Worm (Caenorhabditis elegans) whole organism, L2 larva: ENCODE measurements around the gene F44E2.4.

Experiments used
- C34F6.9 ChIP-seq: fragments of 150-350 bp; optimal IDR thresholded peaks from 2 replicates; lab custom pipeline; 2014; ENCODE audit warnings: missing biosample characterization, missing genetic modification characterization
- F13H6.1 ChIP-seq: sonication (generic microtip); optimal IDR thresholded peaks from 2 replicates; lab custom pipeline; 2016; ENCODE audit warnings: missing genetic modification characterization, missing compliant biosample characterization
- R02D3.7 ChIP-seq: fragments of 150-350 bp; optimal IDR thresholded peaks from 2 replicates; lab custom pipeline; 2014; ENCODE audit warnings: missing biosample characterization, missing genetic modification characterization
- Y55F3AM.14 ChIP-seq: fragments of 200-800 bp; sonication (Bioruptor generic); optimal IDR thresholded peaks from 2 replicates; lab custom pipeline; 2018; ENCODE audit warnings: mild to moderate bottlenecking, missing genetic modification characterization, missing compliant biosample characterization
- ZK546.5 ChIP-seq: sonication (generic microtip); optimal IDR thresholded peaks from 2 replicates; lab custom pipeline; 2017; ENCODE audit warnings: missing biosample characterization, missing genetic modification characterization
- alr-1 ChIP-seq: fragments of 150-350 bp; optimal IDR thresholded peaks from 2 replicates; lab custom pipeline; 2014; ENCODE audit warnings: missing biosample characterization, missing genetic modification characterization
- aly-2 ChIP-seq: fragments of 150-350 bp; optimal IDR thresholded peaks from 2 replicates; lab custom pipeline; 2014; ENCODE audit warnings: missing biosample characterization, missing genetic modification characterization
- ama-1 ChIP-seq: fragments of 150-350 bp; optimal IDR thresholded peaks from 2 replicates; lab custom pipeline; 2018; ENCODE audit warnings: inconsistent platforms
- blmp-1 ChIP-seq: sonication (generic microtip); optimal IDR thresholded peaks from 2 replicates; lab custom pipeline; 2017; ENCODE audit warnings: missing genetic modification characterization, mild to moderate bottlenecking, missing compliant biosample characterization, antibody characterized with exemption, moderate library complexity; ENCODE audit not compliant: insufficient read depth
- ceh-16 ChIP-seq: fragments of 150-350 bp; optimal IDR thresholded peaks from 2 replicates; lab custom pipeline; 2014; ENCODE audit warnings: missing biosample characterization, missing genetic modification characterization
- ceh-82 ChIP-seq: fragments of 150-350 bp; optimal IDR thresholded peaks from 2 replicates; lab custom pipeline; 2014; ENCODE audit warnings: missing biosample characterization, missing genetic modification characterization
- crh-2 ChIP-seq: sonication (generic microtip); optimal IDR thresholded peaks from 2 replicates; lab custom pipeline; 2017; ENCODE audit warnings: missing biosample characterization, missing genetic modification characterization
- dmd-4 ChIP-seq: sonication (generic microtip); optimal IDR thresholded peaks from 2 replicates; lab custom pipeline; 2017; ENCODE audit warnings: missing biosample characterization, missing genetic modification characterization
- elt-1 ChIP-seq: fragments of 150-350 bp; optimal IDR thresholded peaks from 2 replicates; lab custom pipeline; 2014; ENCODE audit warnings: missing biosample characterization, missing genetic modification characterization
- elt-3 ChIP-seq: sonication (generic microtip); optimal IDR thresholded peaks from 2 replicates; lab custom pipeline; 2017; ENCODE audit warnings: missing biosample characterization, missing genetic modification characterization
- fos-1 ChIP-seq: fragments of 150-350 bp; optimal IDR thresholded peaks from 2 replicates; lab custom pipeline; 2014; ENCODE audit warnings: missing biosample characterization, missing genetic modification characterization
- gmeb-1 ChIP-seq: fragments of 150-350 bp; optimal IDR thresholded peaks from 2 replicates; lab custom pipeline; 2014; ENCODE audit warnings: missing biosample characterization, missing genetic modification characterization
- lin-11 ChIP-seq: fragments of 150-350 bp; sonication (generic microtip); optimal IDR thresholded peaks from 2 replicates; lab custom pipeline; 2014; ENCODE audit warnings: missing biosample characterization, missing genetic modification characterization, inconsistent platforms, mixed read lengths
- lin-39 ChIP-seq: fragments of 150-350 bp; optimal IDR thresholded peaks from 2 replicates; lab custom pipeline; 2014; ENCODE audit warnings: missing biosample characterization, missing genetic modification reagents, missing genetic modification characterization
- lsy-2 ChIP-seq, 2 experiments: fragments of 150-350 bp in 1 of 2; sonication (generic microtip) in 1 of 2; optimal IDR thresholded peaks; 2 replicates each; lab custom pipeline; 2014 to 2017; ENCODE audit warnings: missing biosample characterization in 2 of 2, missing genetic modification characterization in 2 of 2
- mab-5 ChIP-seq: fragments of 150-350 bp; optimal IDR thresholded peaks from 2 replicates; lab custom pipeline; 2014; ENCODE audit warnings: missing biosample characterization, missing genetic modification characterization
- mbf-1 ChIP-seq: sonication (generic microtip); optimal IDR thresholded peaks from 2 replicates; lab custom pipeline; 2017; ENCODE audit warnings: missing biosample characterization, missing genetic modification characterization
- mdl-1 ChIP-seq, 2 experiments: fragments of 150-350 bp in 1 of 2; sonication (generic microtip) in 1 of 2; optimal IDR thresholded peaks; 2 replicates each; lab custom pipeline; 2017; ENCODE audit warnings: missing biosample characterization in 2 of 2, missing genetic modification characterization in 2 of 2
- nhr-10 ChIP-seq: sonication (generic microtip); optimal IDR thresholded peaks from 2 replicates; lab custom pipeline; 2017; ENCODE audit warnings: missing biosample characterization, missing genetic modification characterization
- nhr-11 ChIP-seq: fragments of 150-350 bp; optimal IDR thresholded peaks from 2 replicates; lab custom pipeline; 2014; ENCODE audit warnings: missing biosample characterization, missing genetic modification characterization
- nhr-12 ChIP-seq: fragments of 150-350 bp; optimal IDR thresholded peaks from 2 replicates; lab custom pipeline; 2014; ENCODE audit warnings: missing biosample characterization, missing genetic modification characterization
- nhr-129 ChIP-seq: fragments of 150-350 bp; optimal IDR thresholded peaks from 2 replicates; lab custom pipeline; 2014; ENCODE audit warnings: missing biosample characterization, missing genetic modification characterization
- nhr-21 ChIP-seq: fragments of 150-350 bp; optimal IDR thresholded peaks from 2 replicates; lab custom pipeline; 2014; ENCODE audit warnings: missing biosample characterization, missing genetic modification characterization
- nhr-23 ChIP-seq: fragments of 150-350 bp; optimal IDR thresholded peaks from 2 replicates; lab custom pipeline; 2014; ENCODE audit warnings: missing biosample characterization, missing genetic modification reagents, missing genetic modification characterization
- nhr-237 ChIP-seq: fragments of 150-350 bp; optimal IDR thresholded peaks from 2 replicates; lab custom pipeline; 2014; ENCODE audit warnings: missing biosample characterization, missing genetic modification characterization
- nhr-25 ChIP-seq: fragments of 150-350 bp; sonication (generic microtip); optimal IDR thresholded peaks from 3 replicates; lab custom pipeline; 2014; ENCODE audit warnings: missing biosample characterization, missing genetic modification characterization
- nhr-6 ChIP-seq: fragments of 150-350 bp; optimal IDR thresholded peaks from 2 replicates; lab custom pipeline; 2014; ENCODE audit warnings: missing biosample characterization, missing genetic modification characterization
- nhr-77 ChIP-seq: fragments of 150-350 bp; optimal IDR thresholded peaks from 2 replicates; lab custom pipeline; 2014; ENCODE audit warnings: missing biosample characterization, missing genetic modification characterization
- skn-1 ChIP-seq: sonication (generic microtip); optimal IDR thresholded peaks from 2 replicates; lab custom pipeline; 2017; ENCODE audit warnings: missing biosample characterization, missing genetic modification characterization
- sma-3 ChIP-seq: sonication (generic microtip); optimal IDR thresholded peaks from 2 replicates; lab custom pipeline; 2016; ENCODE audit warnings: missing genetic modification reagents, missing genetic modification characterization, missing compliant biosample characterization
- sma-9 ChIP-seq, 2 experiments: fragments of 150-350 bp in 1 of 2; sonication (generic microtip) in 1 of 2; optimal IDR thresholded peaks; 2 replicates each; lab custom pipeline; 2014 to 2016; ENCODE audit warnings: missing genetic modification characterization in 2 of 2, mild to moderate bottlenecking in 1 of 2, missing biosample characterization in 1 of 2, missing compliant biosample characterization in 1 of 2, missing genetic modification reagents in 1 of 2, moderate library complexity in 1 of 2
- unc-39 ChIP-seq: fragments of 150-350 bp; optimal IDR thresholded peaks from 2 replicates; lab custom pipeline; 2014; ENCODE audit warnings: missing biosample characterization, missing genetic modification characterization
- unc-55 ChIP-seq: fragments of 150-350 bp; sonication (generic microtip); optimal IDR thresholded peaks from 3 replicates; lab custom pipeline; 2014; ENCODE audit warnings: missing biosample characterization, missing genetic modification reagents, missing genetic modification characterization
- unc-62 ChIP-seq: fragments of 150-350 bp; optimal IDR thresholded peaks from 2 replicates; lab custom pipeline; 2014; ENCODE audit warnings: missing biosample characterization, missing genetic modification reagents, missing genetic modification characterization
- zag-1 ChIP-seq: fragments of 150-350 bp; optimal IDR thresholded peaks from 2 replicates; lab custom pipeline; 2014; ENCODE audit warnings: missing biosample characterization, missing genetic modification characterization
- ztf-1 ChIP-seq: fragments of 200-800 bp; sonication (Bioruptor generic); conservative IDR thresholded peaks from 2 replicates; pipeline ENCODE4 v1.3.6; 2022; ENCODE audit warnings: missing genetic modification characterization, missing compliant biosample characterization
- ztf-11 ChIP-seq: sonication (generic microtip); optimal IDR thresholded peaks from 2 replicates; lab custom pipeline; 2017; ENCODE audit warnings: missing biosample characterization, missing genetic modification characterization
- ztf-4 ChIP-seq: fragments of 150-350 bp; optimal IDR thresholded peaks from 2 replicates; lab custom pipeline; 2014; ENCODE audit warnings: missing biosample characterization, missing genetic modification characterization

The F44E2.4 gene

DNA sequence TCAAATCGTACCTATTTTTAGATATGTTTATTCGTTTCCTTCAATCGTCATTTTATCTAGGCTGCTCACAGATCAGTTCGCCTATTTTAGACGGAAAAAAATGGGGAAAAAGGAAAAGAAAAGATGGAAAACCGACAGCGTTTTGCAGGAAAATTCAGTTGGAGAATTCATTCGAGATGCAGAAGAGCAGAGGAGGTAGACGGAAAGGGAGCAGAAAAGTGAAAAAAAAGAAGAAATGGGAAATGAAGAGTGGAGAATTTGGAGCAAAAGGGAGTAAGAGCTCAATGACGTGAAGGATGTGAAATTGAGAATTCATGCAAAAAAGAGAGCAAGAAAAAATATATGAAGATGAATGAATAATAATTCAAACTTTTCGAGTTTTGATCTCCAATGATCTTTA is 53.7 kb downstream of the F44E2.4 start:
- no peak for TF ChIP-seq R02D3.7 (tag; lab: Kevin White, UChicago)
- peak; percentile 49 for TF ChIP-seq unc-55 (GFP tag; lab: Kevin White, UChicago)
- peak; percentile 32 for TF ChIP-seq C34F6.9 (tag; lab: Kevin White, UChicago)

DNA sequence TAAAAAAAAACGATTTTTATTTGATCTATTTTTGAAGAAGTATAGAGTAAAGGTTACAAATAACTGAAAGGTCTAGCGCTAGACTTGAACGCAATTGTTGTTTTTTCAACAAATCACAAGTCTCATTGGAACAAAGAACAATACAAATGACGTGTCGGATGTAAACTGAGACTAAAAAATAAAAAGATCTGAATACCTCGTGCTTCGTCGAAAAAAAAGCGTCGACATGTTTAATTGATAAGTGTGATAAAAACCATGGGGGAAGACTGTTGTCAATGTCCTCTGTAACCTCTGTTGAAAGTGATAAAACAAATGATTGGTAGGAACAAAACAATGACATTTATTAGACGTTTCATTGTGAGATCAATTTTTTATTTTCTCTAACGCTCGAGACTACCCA is 55.5 kb downstream of the F44E2.4 start:
- TF ChIP-seq skn-1 (tag; lab: Kevin White, UChicago) = peak; percentile 7
- TF ChIP-seq sma-3 = no peak
- no peak for TF ChIP-seq unc-62 (GFP tag; lab: Kevin White, UChicago)
- no peak for TF ChIP-seq nhr-12 (tag; lab: Kevin White, UChicago)
- no peak for TF ChIP-seq nhr-237 (tag; lab: Kevin White, UChicago)
- TF ChIP-seq lin-11 (tag; lab: Kevin White, UChicago) = no peak
- no peak for TF ChIP-seq gmeb-1 (tag; lab: Kevin White, UChicago)
- no peak for TF ChIP-seq R02D3.7 (tag; lab: Kevin White, UChicago)
- TF ChIP-seq sma-9 (GFP tag; optimal IDR thresholded peaks at IDR 0.05; lab: Kevin White, UChicago) = peak; percentile 67
- TF ChIP-seq sma-9 (tag; optimal IDR thresholded peaks at IDR 0.05; lab: Kevin White, UChicago) = no peak
- TF ChIP-seq nhr-11 (tag; lab: Kevin White, UChicago) = no peak
- no peak for TF ChIP-seq elt-1
- TF ChIP-seq ZK546.5 (tag; lab: Kevin White, UChicago) = no peak
- peak; percentile 60 for TF ChIP-seq fos-1 (tag; lab: Kevin White, UChicago)
- TF ChIP-seq nhr-77 (tag; lab: Kevin White, UChicago) = no peak
- no peak for TF ChIP-seq ceh-82
- no peak for TF ChIP-seq alr-1 (tag; lab: Kevin White, UChicago)
- peak; percentile 10 for TF ChIP-seq F13H6.1
- no peak for TF ChIP-seq lin-39 (tag; lab: Kevin White, UChicago)
- no peak for TF ChIP-seq nhr-23 (tag; lab: Kevin White, UChicago)
- no peak for TF ChIP-seq mab-5 (tag; lab: Kevin White, UChicago)
- TF ChIP-seq crh-2 (tag; lab: Kevin White, UChicago) = peak; percentile 67
- TF ChIP-seq nhr-25 (tag; lab: Kevin White, UChicago) = peak; percentile 51
- no peak for TF ChIP-seq nhr-21 (tag; lab: Kevin White, UChicago)
- no peak for TF ChIP-seq nhr-6 (tag; lab: Kevin White, UChicago)
- TF ChIP-seq aly-2 = no peak
- no peak for TF ChIP-seq ceh-16 (tag; lab: Kevin White, UChicago)
- no peak for TF ChIP-seq ztf-11 (tag; lab: Kevin White, UChicago)
- no peak for TF ChIP-seq unc-39 (tag; lab: Kevin White, UChicago)
- TF ChIP-seq Y55F3AM.14 = no peak
- no peak for TF ChIP-seq blmp-1 (tag; lab: Kevin White, UChicago)
- peak in 1 of 2 experiments; percentile 4 for TF ChIP-seq lsy-2 (tag; optimal IDR thresholded peaks at IDR 0.05; lab: Kevin White, UChicago)
- no peak for TF ChIP-seq dmd-4 (tag; lab: Kevin White, UChicago)
- no peak for TF ChIP-seq nhr-10
- TF ChIP-seq nhr-129 (tag; lab: Kevin White, UChicago) = peak; percentile 47
- no peak for TF ChIP-seq C34F6.9 (tag; lab: Kevin White, UChicago)
- no peak for TF ChIP-seq ama-1 (lab: Kevin White, UChicago)
- TF ChIP-seq mdl-1 (tag; optimal IDR thresholded peaks at IDR 0.05; lab: Kevin White, UChicago) = no peak
- no peak for TF ChIP-seq mbf-1 (tag; lab: Kevin White, UChicago)
- TF ChIP-seq elt-3 (tag; lab: Kevin White, UChicago) = no peak
- TF ChIP-seq unc-55 (GFP tag; lab: Kevin White, UChicago) = no peak
- TF ChIP-seq zag-1 (tag; lab: Kevin White, UChicago) = no peak
- no peak for TF ChIP-seq ztf-4 (tag; lab: Kevin White, UChicago)
- TF ChIP-seq ztf-1 (GFP tag; lab: Robert Waterston, UW) = no peak
